Fruit fly (Drosophila melanogaster) S2 (cell line): ENCODE results near the gene lqf.

Experiments used
- CG8478 ChIP-seq: fragments of >200 bp; optimal IDR thresholded peaks from 2 replicates; lab custom pipeline; 2018
- CTCF ChIP-seq, 2 experiments: fragments of >200 bp; optimal IDR thresholded peaks; 2 replicates each; lab custom pipeline; 2018

DNA sequence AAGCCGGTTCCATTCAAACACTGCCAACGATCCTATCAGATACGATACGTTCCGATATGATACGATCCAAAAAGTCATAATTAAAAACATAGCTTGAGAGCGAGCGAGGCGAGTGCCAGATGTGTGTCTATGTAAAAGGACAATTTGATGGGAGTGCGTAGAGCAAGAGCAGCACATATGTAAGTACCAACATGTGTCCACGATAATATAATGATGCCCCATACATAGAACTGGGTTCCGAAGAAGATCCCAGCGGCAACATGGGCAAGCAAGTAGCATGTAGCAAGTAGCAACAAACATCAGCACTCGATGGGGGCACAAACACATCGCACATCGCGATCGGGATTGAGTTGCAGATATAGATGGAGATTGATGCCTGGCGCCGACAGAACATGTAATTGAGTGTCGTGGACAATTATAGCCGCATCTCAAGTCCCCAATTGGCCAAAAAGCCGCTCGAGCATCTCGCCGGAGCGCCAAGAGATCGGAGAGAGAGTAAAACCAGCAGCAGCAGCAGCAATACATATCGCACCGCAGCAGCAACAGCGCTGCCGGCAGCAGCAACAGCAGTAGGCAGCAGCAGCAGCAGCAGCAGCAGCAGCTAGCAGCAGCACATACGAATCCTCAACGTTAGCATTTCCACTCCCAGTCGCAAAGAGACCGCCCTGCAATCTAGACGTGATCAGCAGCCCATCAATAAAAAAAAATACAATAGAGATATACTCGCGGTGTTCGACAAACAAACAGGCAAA, 10.1 kb upstream of the lqf start, which contains the start of gene ltl:
- no peak for TF ChIP-seq CG8478
- TF ChIP-seq CTCF (optimal IDR thresholded peaks at IDR 0.05; lab: Kevin White, UChicago), result no peak
